Worm (Caenorhabditis elegans) whole organism, mixed stage, embryonic: ENCODE data around the gene R05H11.1.

Experiments
- snpc-4 ChIP-seq: fragments of 150-350 bp; optimal IDR thresholded peaks from 2 replicates; lab custom pipeline; 2014; ENCODE audit warnings: missing biosample characterization, missing genetic modification characterization
- unc-62 ChIP-seq: fragments of 150-350 bp; optimal IDR thresholded peaks from 2 replicates; lab custom pipeline; 2014; ENCODE audit warnings: missing biosample characterization, missing genetic modification reagents, missing genetic modification characterization
- ztf-11 ChIP-seq: fragments of 150-350 bp; optimal IDR thresholded peaks from 2 replicates; lab custom pipeline; 2014; ENCODE audit warnings: missing biosample characterization, missing genetic modification characterization

DNA sequence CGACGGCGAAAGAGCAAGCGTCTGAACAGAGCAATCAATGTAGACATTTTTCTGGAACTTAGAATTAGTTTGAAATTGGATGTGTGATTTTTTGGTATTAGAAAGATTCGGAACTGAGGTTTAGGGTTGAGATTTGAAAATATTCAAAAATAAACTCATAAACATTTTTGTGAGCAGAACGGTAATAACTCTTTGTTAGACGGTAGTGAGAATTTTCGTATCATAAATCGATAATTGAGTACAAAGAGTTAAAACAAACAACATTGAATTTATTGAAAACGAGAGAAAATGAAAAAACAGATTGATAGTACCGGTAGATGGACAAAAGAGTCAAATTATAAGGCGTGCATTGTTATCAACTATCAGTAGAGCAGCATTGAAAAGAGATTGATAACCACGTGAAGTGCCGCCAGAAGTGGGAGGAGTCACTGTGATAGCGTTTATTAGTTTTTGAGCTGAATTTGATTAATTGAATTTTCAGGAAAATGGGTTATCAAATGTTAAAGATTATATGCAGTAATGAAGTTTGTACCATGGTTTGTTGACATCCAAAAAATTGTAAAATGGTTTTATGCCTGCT is 24.0 kb downstream of the R05H11.1 start, which contains the start of gene F28F5.6:
- TF ChIP-seq unc-62 (GFP tag; lab: Kevin White, UChicago) = no peak
- TF ChIP-seq snpc-4 = no peak
- no peak for TF ChIP-seq ztf-11 (tag; lab: Kevin White, UChicago)
